Worm (Caenorhabditis elegans): Measurements from ENCODE around the gene pssy-2.

DNA sequence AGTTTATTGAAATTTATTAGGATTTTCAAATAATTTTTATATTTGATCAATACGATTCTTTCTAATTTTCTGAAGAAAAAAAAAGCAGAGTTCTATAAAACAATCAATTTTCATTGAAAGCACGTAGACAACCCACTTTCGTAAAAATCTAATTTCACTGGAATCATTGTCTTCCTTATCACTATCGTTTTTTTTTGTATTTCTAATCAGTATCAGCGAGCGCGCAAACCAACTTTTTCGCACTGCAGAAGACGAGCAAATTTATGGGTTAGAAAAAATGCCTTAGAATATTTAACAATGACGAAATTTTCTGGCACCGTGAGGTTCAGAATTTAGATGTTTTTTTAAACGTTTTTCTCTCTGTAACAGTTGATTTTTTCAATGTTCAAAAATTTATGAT, 18.8 kb upstream of the pssy-2 start:
- TF ChIP-seq aly-2 (tag; optimal IDR thresholded peaks at IDR 0.05), result no peak
- TF ChIP-seq nhr-237 (tag; optimal IDR thresholded peaks at IDR 0.05), result no peak
- TF ChIP-seq ama-1 (optimal IDR thresholded peaks at IDR 0.05), result no peak
- no peak for TF ChIP-seq unc-130 (GFP tag; optimal IDR thresholded peaks at IDR 0.05)
- no peak for TF ChIP-seq daf-8 (GFP tag; IDR thresholded peaks at IDR 0.05)
- TF ChIP-seq fos-1 (tag; optimal IDR thresholded peaks at IDR 0.05), result no peak
- no peak for TF ChIP-seq unc-62 (GFP tag; optimal IDR thresholded peaks at IDR 0.05 in 1 of 2)
- no peak for TF ChIP-seq unc-62 (tag; optimal IDR thresholded peaks at IDR 0.05)
